1 fruit fly cellular context compared by ENCODE assay signal in genomic region chr3R:15089250-15089921, dm6.
TF ChIP-seq lines count a peak whose summit lies in the region.

No protein-coding gene starts in this region.

TF ChIP-seq in whole organism, embryonic, 481 proteins besides CTCF, POLR2A, EP300 and RAD21 (continued from another document and continues in another):
- peak; percentile 22 for TF ChIP-seq CG11504 (tag; optimal IDR thresholded peaks at IDR 0.05; lab: Kevin White, UChicago)
- no peak for TF ChIP-seq CG11560 (tag; IDR thresholded peaks at IDR 0.05; lab: Robert Waterston, UW)
- peak; percentile 76 for TF ChIP-seq CG2678 (tag; optimal IDR thresholded peaks at IDR 0.05; lab: Kevin White, UChicago)
- TF ChIP-seq CG11695 (GFP tag; IDR thresholded peaks at IDR 0.05; lab: Robert Waterston, UW), result no peak
- no peak for TF ChIP-seq h (optimal IDR thresholded peaks at IDR 0.05; lab: Kevin White, UChicago)
- peak; percentile 30; the same call in 1 of the 2 replicates for TF ChIP-seq vvl (GFP tag; IDR thresholded peaks at IDR 0.05; lab: Robert Waterston, UW)
- TF ChIP-seq Drgx (GFP tag; IDR thresholded peaks at IDR 0.05; lab: Robert Waterston, UW), result no peak
- TF ChIP-seq CG2199 (GFP tag; IDR thresholded peaks at IDR 0.05; lab: Robert Waterston, UW), result 0 out of 3 replicates have a peak, but pooled peaks have one; percentile 38
- peak; percentile 41 for TF ChIP-seq CG8924 (tag; optimal IDR thresholded peaks at IDR 0.05; lab: Kevin White, UChicago)
- no peak for TF ChIP-seq repo (GFP tag; optimal IDR thresholded peaks at IDR 0.05; lab: Kevin White, UChicago)
- TF ChIP-seq CG6254 (GFP tag; optimal IDR thresholded peaks at IDR 0.05; lab: Kevin White, UChicago), result no peak
- TF ChIP-seq CG14050 (GFP tag; IDR thresholded peaks at IDR 0.05; lab: Robert Waterston, UW), result no peak
- TF ChIP-seq Mrtf (GFP tag; IDR thresholded peaks at IDR 0.05; lab: Robert Waterston, UW), result no peak
- no peak for TF ChIP-seq CHES-1-like (GFP tag; optimal IDR thresholded peaks at IDR 0.05; lab: Kevin White, UChicago)
- peak; percentile 25 for TF ChIP-seq CG10267 (tag; optimal IDR thresholded peaks at IDR 0.05; lab: Kevin White, UChicago)
- TF ChIP-seq CG13775 (GFP tag; optimal IDR thresholded peaks at IDR 0.05; lab: Kevin White, UChicago), result no peak
- no peak for TF ChIP-seq CG7271 (tag; optimal IDR thresholded peaks at IDR 0.05; lab: Kevin White, UChicago)
- no peak for TF ChIP-seq Usf (GFP tag; optimal IDR thresholded peaks at IDR 0.05; lab: Kevin White, UChicago)
- TF ChIP-seq Nf-YA (GFP tag; IDR thresholded peaks at IDR 0.05; lab: Robert Waterston, UW), result no peak
- TF ChIP-seq Dp (GFP tag; optimal IDR thresholded peaks at IDR 0.05; lab: Kevin White, UChicago), result no peak
- no peak for TF ChIP-seq CG2889 (GFP tag; IDR thresholded peaks at IDR 0.05; lab: Robert Waterston, UW)
- peak; percentile 62 for TF ChIP-seq CG4328 (GFP tag; optimal IDR thresholded peaks at IDR 0.05; lab: Kevin White, UChicago)
- no peak for TF ChIP-seq CG1792 (GFP tag; optimal IDR thresholded peaks at IDR 0.05; lab: Kevin White, UChicago)
- TF ChIP-seq nerfin-1 (tag; optimal IDR thresholded peaks at IDR 0.05; lab: Kevin White, UChicago), result peak; percentile 31
- TF ChIP-seq CG14014 (GFP tag; IDR thresholded peaks at IDR 0.05; lab: Robert Waterston, UW), result no peak; the same call in 1 of the 2 replicates
- no peak for TF ChIP-seq danr (GFP tag; IDR thresholded peaks at IDR 0.05; lab: Robert Waterston, UW)
- TF ChIP-seq NfI (GFP tag; optimal IDR thresholded peaks at IDR 0.05; lab: Kevin White, UChicago), result no peak
- TF ChIP-seq maf-S (GFP tag; optimal IDR thresholded peaks at IDR 0.05; lab: Kevin White, UChicago), result no peak
- no peak for TF ChIP-seq CkIIα-i1 (GFP tag; IDR thresholded peaks at IDR 0.05; lab: Robert Waterston, UW)
- no peak for TF ChIP-seq CG16779 (GFP tag; IDR thresholded peaks at IDR 0.05; lab: Robert Waterston, UW)
- no peak for TF ChIP-seq CG7786 (GFP tag; optimal IDR thresholded peaks at IDR 0.05; lab: Kevin White, UChicago)
- TF ChIP-seq lola (GFP tag; optimal IDR thresholded peaks at IDR 0.05; lab: Kevin White, UChicago), result peak in 1 of 3 experiments; percentile 4
- TF ChIP-seq Hr39 (optimal IDR thresholded peaks at IDR 0.05; lab: Kevin White, UChicago), result no peak
- no peak for TF ChIP-seq tin (GFP tag; optimal IDR thresholded peaks at IDR 0.05; lab: Kevin White, UChicago)
- TF ChIP-seq Rfx (GFP tag; IDR thresholded peaks at IDR 0.05; lab: Robert Waterston, UW), result peak; percentile 33; the same call in 1 of the 2 replicates
- TF ChIP-seq CG14965 (GFP tag; optimal IDR thresholded peaks at IDR 0.05; lab: Kevin White, UChicago; ENCODE audit: borderline replicate concordance), result peak; percentile 27
- no peak for TF ChIP-seq az2 (GFP tag; optimal IDR thresholded peaks at IDR 0.05; lab: Kevin White, UChicago)
- peak in 1 of 2 experiments; percentile 20 for TF ChIP-seq dpn (GFP tag; optimal IDR thresholded peaks at IDR 0.05; lab: Kevin White, UChicago)
- no peak for TF ChIP-seq C15 (GFP tag; IDR thresholded peaks at IDR 0.05; lab: Robert Waterston, UW)
- peak; percentile 14 for TF ChIP-seq Deaf1 (tag; optimal IDR thresholded peaks at IDR 0.05; lab: Kevin White, UChicago)
- no peak for TF ChIP-seq H15 (GFP tag; IDR thresholded peaks at IDR 0.05; lab: Robert Waterston, UW)
- TF ChIP-seq CG17359 (tag; optimal IDR thresholded peaks at IDR 0.05; lab: Kevin White, UChicago), result peak; percentile 27
- TF ChIP-seq CG14667 (GFP tag; IDR thresholded peaks at IDR 0.05; lab: Robert Waterston, UW), result no peak
- TF ChIP-seq tgo (GFP tag; IDR thresholded peaks at IDR 0.05; lab: Robert Waterston, UW), result no peak
- no peak for TF ChIP-seq Neu2 (GFP tag; optimal IDR thresholded peaks at IDR 0.05; lab: Kevin White, UChicago; ENCODE audit: borderline replicate concordance)
- peak; percentile 60 for TF ChIP-seq Vsx1 (GFP tag; optimal IDR thresholded peaks at IDR 0.05; lab: Kevin White, UChicago)
- TF ChIP-seq fd64A (GFP tag; optimal IDR thresholded peaks at IDR 0.05; lab: Kevin White, UChicago), result peak; percentile 78
- TF ChIP-seq kni (GFP tag; optimal IDR thresholded peaks at IDR 0.05; lab: Kevin White, UChicago), result peak; percentile 71
- peak; percentile 27 for TF ChIP-seq CG3281 (GFP tag; optimal IDR thresholded peaks at IDR 0.05; lab: Kevin White, UChicago)
- TF ChIP-seq CG12299 (tag; optimal IDR thresholded peaks at IDR 0.05; lab: Kevin White, UChicago), result peak; percentile 66
- TF ChIP-seq CG42726 (GFP tag; IDR thresholded peaks at IDR 0.05; lab: Robert Waterston, UW; ENCODE audit: partially characterized antibody), result no peak
- TF ChIP-seq CG13894 (tag; optimal IDR thresholded peaks at IDR 0.05; lab: Kevin White, UChicago), result peak; percentile 29
- TF ChIP-seq crol (GFP tag; IDR thresholded peaks at IDR 0.05; lab: Robert Waterston, UW), result no peak
- peak; percentile 10 for TF ChIP-seq CG10979 (tag; optimal IDR thresholded peaks at IDR 0.05; lab: Kevin White, UChicago)
- TF ChIP-seq Xrp1 (GFP tag; IDR thresholded peaks at IDR 0.05; lab: Robert Waterston, UW), result peak; percentile 13; the same call in 1 of the 2 replicates
- no peak for TF ChIP-seq Bgb (GFP tag; IDR thresholded peaks at IDR 0.05; lab: Robert Waterston, UW; ENCODE audit: partially characterized antibody)
- no peak for TF ChIP-seq fd102C (GFP tag; optimal IDR thresholded peaks at IDR 0.05; lab: Kevin White, UChicago)
- no peak for TF ChIP-seq CG4730 (GFP tag; IDR thresholded peaks at IDR 0.05; lab: Robert Waterston, UW)
- no peak for TF ChIP-seq Dref (GFP tag; IDR thresholded peaks at IDR 0.05; lab: Robert Waterston, UW)
- no peak for TF ChIP-seq chif (GFP tag; optimal IDR thresholded peaks at IDR 0.05; lab: Kevin White, UChicago)
- peak; percentile 11 for TF ChIP-seq CG12219 (GFP tag; optimal IDR thresholded peaks at IDR 0.05; lab: Kevin White, UChicago)
- TF ChIP-seq CG34224 (GFP tag; IDR thresholded peaks at IDR 0.05; lab: Robert Waterston, UW; ENCODE audit: partially characterized antibody), result no peak
- TF ChIP-seq amos (GFP tag; IDR thresholded peaks at IDR 0.05; lab: Robert Waterston, UW; ENCODE audit: partially characterized antibody), result no peak
- TF ChIP-seq hkb (optimal IDR thresholded peaks at IDR 0.05; lab: Kevin White, UChicago), result no peak
- 0 out of 2 replicates have a peak, but pooled peaks have one; percentile 11 for TF ChIP-seq hkb (GFP tag; IDR thresholded peaks at IDR 0.05; lab: Robert Waterston, UW)
- TF ChIP-seq fru (optimal IDR thresholded peaks at IDR 0.05; lab: Kevin White, UChicago), result no peak
- no peak for TF ChIP-seq CG17186 (GFP tag; optimal IDR thresholded peaks at IDR 0.05; lab: Kevin White, UChicago)
- no peak for TF ChIP-seq NC2α (GFP tag; optimal IDR thresholded peaks at IDR 0.05; lab: Kevin White, UChicago)
- TF ChIP-seq Nf-YB (GFP tag; optimal IDR thresholded peaks at IDR 0.05; lab: Kevin White, UChicago), result peak; percentile 45
- peak; percentile 16; the same call in 1 of the 2 replicates for TF ChIP-seq sisA (GFP tag; IDR thresholded peaks at IDR 0.05; lab: Robert Waterston, UW)
- peak; percentile 14 for TF ChIP-seq Xbp1 (GFP tag; optimal IDR thresholded peaks at IDR 0.05; lab: Kevin White, UChicago)
- peak; percentile 40 for TF ChIP-seq Meics (GFP tag; optimal IDR thresholded peaks at IDR 0.05; lab: Kevin White, UChicago)
- no peak for TF ChIP-seq crp (GFP tag; optimal IDR thresholded peaks at IDR 0.05; lab: Kevin White, UChicago)
- no peak for TF ChIP-seq CG12391 (tag; optimal IDR thresholded peaks at IDR 0.05; lab: Kevin White, UChicago)
- no peak for TF ChIP-seq hth (optimal IDR thresholded peaks at IDR 0.05; lab: Kevin White, UChicago)
- TF ChIP-seq jigr1 (GFP tag; IDR thresholded peaks at IDR 0.05; lab: Robert Waterston, UW), result no peak
- no peak for TF ChIP-seq nom (GFP tag; optimal IDR thresholded peaks at IDR 0.05; lab: Kevin White, UChicago)
- TF ChIP-seq CG10321 (GFP tag; IDR thresholded peaks at IDR 0.05; lab: Robert Waterston, UW), result no peak
- peak in 1 of 2 experiments; percentile 60 for TF ChIP-seq bsh (GFP tag; optimal IDR thresholded peaks at IDR 0.05; lab: Kevin White, UChicago)
- TF ChIP-seq CG6683 (GFP tag; optimal IDR thresholded peaks at IDR 0.05; lab: Kevin White, UChicago), result peak; percentile 41
- no peak for TF ChIP-seq B-H1 (GFP tag; IDR thresholded peaks at IDR 0.05; lab: Robert Waterston, UW)
- TF ChIP-seq CG4707 (GFP tag; optimal IDR thresholded peaks at IDR 0.05; lab: Kevin White, UChicago), result peak; percentile 62
- no peak for TF ChIP-seq CG13287 (GFP tag; IDR thresholded peaks at IDR 0.05; lab: Robert Waterston, UW; ENCODE audit: partially characterized antibody)
- TF ChIP-seq CG32772 (GFP tag; IDR thresholded peaks at IDR 0.05; lab: Robert Waterston, UW), result no peak
- TF ChIP-seq CG11456 (GFP tag; IDR thresholded peaks at IDR 0.05; lab: Robert Waterston, UW), result no peak
- TF ChIP-seq CG15479 (GFP tag; optimal IDR thresholded peaks at IDR 0.05; lab: Kevin White, UChicago), result no peak
- TF ChIP-seq zen (tag; optimal IDR thresholded peaks at IDR 0.05; lab: Kevin White, UChicago), result peak; percentile 3
- TF ChIP-seq HLH4C (GFP tag; IDR thresholded peaks at IDR 0.05; lab: Robert Waterston, UW; ENCODE audit: partially characterized antibody), result no peak
- TF ChIP-seq CG18599 (GFP tag; optimal IDR thresholded peaks at IDR 0.05; lab: Kevin White, UChicago), result peak; percentile 51
- peak; percentile 46 for TF ChIP-seq CG2116 (GFP tag; optimal IDR thresholded peaks at IDR 0.05; lab: Kevin White, UChicago)
- TF ChIP-seq stwl (tag; optimal IDR thresholded peaks at IDR 0.05; lab: Kevin White, UChicago), result peak; percentile 5
- no peak for TF ChIP-seq ab (GFP tag; optimal IDR thresholded peaks at IDR 0.05; lab: Kevin White, UChicago)
- TF ChIP-seq dimm (GFP tag; IDR thresholded peaks at IDR 0.05; lab: Robert Waterston, UW), result no peak
- TF ChIP-seq Dip2 (GFP tag; IDR thresholded peaks at IDR 0.05; lab: Robert Waterston, UW), result no peak
- no peak for TF ChIP-seq CG10654 (GFP tag; optimal IDR thresholded peaks at IDR 0.05; lab: Kevin White, UChicago)
- no peak for TF ChIP-seq croc (GFP tag; conservative IDR thresholded peaks at IDR 0.05; lab: Robert Waterston, UW)
- no peak for TF ChIP-seq CG16815 (GFP tag; optimal IDR thresholded peaks at IDR 0.05; lab: Kevin White, UChicago)
- no peak for TF ChIP-seq eyg (GFP tag; optimal IDR thresholded peaks at IDR 0.05; lab: Kevin White, UChicago)
- peak in 1 of 2 experiments; percentile 7 for TF ChIP-seq insv (GFP tag; optimal IDR thresholded peaks at IDR 0.05; lab: Kevin White, UChicago)
- no peak for TF ChIP-seq Chrac-16 (GFP tag; optimal IDR thresholded peaks at IDR 0.05; lab: Kevin White, UChicago)
- TF ChIP-seq CG3407 (GFP tag; optimal IDR thresholded peaks at IDR 0.05; lab: Kevin White, UChicago), result peak; percentile 18
- no peak for TF ChIP-seq sens-2 (GFP tag; IDR thresholded peaks at IDR 0.05; lab: Robert Waterston, UW)
- no peak for TF ChIP-seq emc (GFP tag; optimal IDR thresholded peaks at IDR 0.05; lab: Kevin White, UChicago)
- TF ChIP-seq CG10565 (GFP tag; optimal IDR thresholded peaks at IDR 0.05; lab: Kevin White, UChicago), result no peak
- no peak for TF ChIP-seq knrl (GFP tag; IDR thresholded peaks at IDR 0.05; lab: Robert Waterston, UW; ENCODE audit: partially characterized antibody)
- peak; percentile 46 for TF ChIP-seq CG14710 (tag; optimal IDR thresholded peaks at IDR 0.05; lab: Kevin White, UChicago)
- no peak for TF ChIP-seq ftz-f1 (GFP tag; optimal IDR thresholded peaks at IDR 0.05; lab: Kevin White, UChicago)
- TF ChIP-seq mam (GFP tag; optimal IDR thresholded peaks at IDR 0.05; lab: Kevin White, UChicago), result peak; percentile 22
- no peak for TF ChIP-seq corto (GFP tag; optimal IDR thresholded peaks at IDR 0.05; lab: Kevin White, UChicago)
- peak; percentile 6 for TF ChIP-seq zfh2 (GFP tag; optimal IDR thresholded peaks at IDR 0.05; lab: Kevin White, UChicago)
- TF ChIP-seq CG7556 (GFP tag; optimal IDR thresholded peaks at IDR 0.05; lab: Kevin White, UChicago), result peak; percentile 26
- TF ChIP-seq CG8765 (GFP tag; IDR thresholded peaks at IDR 0.05; lab: Robert Waterston, UW), result no peak
- no peak for TF ChIP-seq D19B (GFP tag; optimal IDR thresholded peaks at IDR 0.05; lab: Kevin White, UChicago)
- TF ChIP-seq CG4404 (GFP tag; IDR thresholded peaks at IDR 0.05; lab: Robert Waterston, UW), result no peak
- TF ChIP-seq Ets65A (GFP tag; lab: Kevin White, UChicago), result peak; percentile 85
- peak; percentile 65 for TF ChIP-seq PHDP (tag; optimal IDR thresholded peaks at IDR 0.05; lab: Kevin White, UChicago)
- TF ChIP-seq Med (GFP tag; lab: Kevin White, UChicago), result peak; percentile 64
- no peak for TF ChIP-seq pros (GFP tag; optimal IDR thresholded peaks at IDR 0.05; lab: Kevin White, UChicago)
- TF ChIP-seq Hr51 (GFP tag; optimal IDR thresholded peaks at IDR 0.05; lab: Kevin White, UChicago), result no peak
- no peak for TF ChIP-seq Hmx (GFP tag; optimal IDR thresholded peaks at IDR 0.05; lab: Kevin White, UChicago)
- TF ChIP-seq ranshi (GFP tag; IDR thresholded peaks at IDR 0.05; lab: Robert Waterston, UW), result peak; percentile 15; the same call in 1 of the 2 replicates
- TF ChIP-seq fd3F (GFP tag; optimal IDR thresholded peaks at IDR 0.05; lab: Kevin White, UChicago), result peak; percentile 42
- TF ChIP-seq ems (GFP tag; optimal IDR thresholded peaks at IDR 0.05; lab: Kevin White, UChicago), result no peak
- no peak for TF ChIP-seq crc (GFP tag; optimal IDR thresholded peaks at IDR 0.05; lab: Kevin White, UChicago)
- TF ChIP-seq usp (GFP tag; optimal IDR thresholded peaks at IDR 0.05; lab: Kevin White, UChicago), result no peak
- no peak for TF ChIP-seq CG5953 (GFP tag; IDR thresholded peaks at IDR 0.05; lab: Robert Waterston, UW)
- no peak for TF ChIP-seq sna (GFP tag; IDR thresholded peaks at IDR 0.05; lab: Robert Waterston, UW; ENCODE audit: partially characterized antibody)
- no peak for TF ChIP-seq CG1832 (GFP tag; optimal IDR thresholded peaks at IDR 0.05; lab: Kevin White, UChicago)
- no peak for TF ChIP-seq CG7839 (tag; optimal IDR thresholded peaks at IDR 0.05; lab: Kevin White, UChicago)
- peak; percentile 26; the same call in 1 of the 3 replicates for TF ChIP-seq Optix (GFP tag; IDR thresholded peaks at IDR 0.05; lab: Robert Waterston, UW)
- peak; percentile 31 for TF ChIP-seq CG18619 (GFP tag; optimal IDR thresholded peaks at IDR 0.05; lab: Kevin White, UChicago)
- peak; percentile 33 for TF ChIP-seq gem (tag; optimal IDR thresholded peaks at IDR 0.05; lab: Kevin White, UChicago)
- TF ChIP-seq Atf-2 (GFP tag; optimal IDR thresholded peaks at IDR 0.05; lab: Kevin White, UChicago), result peak; percentile 26
- TF ChIP-seq yki (optimal IDR thresholded peaks at IDR 0.05; lab: Kevin White, UChicago), result no peak
- TF ChIP-seq disco-r (GFP tag; optimal IDR thresholded peaks at IDR 0.05; lab: Kevin White, UChicago), result no peak
